Fruit fly (Drosophila melanogaster) whole organism, embryonic: ENCODE results near the gene RpL13.

ENCODE experiments used
- Asciz ChIP-seq: fragments of 200-800 bp; sonication (Bioruptor generic); optimal IDR thresholded peaks from 2 replicates; lab custom pipeline; 2017; ENCODE audit warnings: missing biosample characterization, mild to moderate bottlenecking, missing genetic modification characterization, missing genetic modification reagents
- Atf-2 ChIP-seq: fragments of 200-800 bp; sonication (Bioruptor generic); optimal IDR thresholded peaks from 2 replicates; lab custom pipeline; 2016; ENCODE audit warnings: missing biosample characterization, missing genetic modification characterization
- Blimp-1 ChIP-seq: fragments of 200-800 bp; sonication (Bioruptor generic); optimal IDR thresholded peaks from 3 replicates; lab custom pipeline; 2018; ENCODE audit warnings: missing biosample characterization, missing genetic modification characterization, mild to moderate bottlenecking, moderate library complexity, missing genetic modification reagents
- CG10147 ChIP-seq: fragments of 200-800 bp; sonication (Bioruptor generic); optimal IDR thresholded peaks from 2 replicates; lab custom pipeline; 2019; ENCODE audit warnings: missing biosample characterization, mild to moderate bottlenecking, missing genetic modification characterization, moderate library complexity
- CG12659 ChIP-seq: fragments of 200-800 bp; sonication (Bioruptor generic); optimal IDR thresholded peaks from 3 replicates; lab custom pipeline; 2017; ENCODE audit warnings: mild to moderate bottlenecking, missing biosample characterization, missing genetic modification reagents, missing genetic modification characterization
- CG12744 ChIP-seq: fragments of 200-800 bp; sonication (Bioruptor generic); optimal IDR thresholded peaks from 2 replicates; lab custom pipeline; 2016; ENCODE audit warnings: missing biosample characterization, missing genetic modification characterization
- CG13287 ChIP-seq: fragments of 200-800 bp; sonication (Bioruptor generic); IDR thresholded peaks from 2 replicates; pipeline ENCODE4 v1.3.6; 2022; ENCODE audit warnings: missing biosample characterization, missing genetic modification characterization; ENCODE audit not compliant: partially characterized antibody
- CG14667 ChIP-seq: fragments of 200-800 bp; sonication (Bioruptor generic); IDR thresholded peaks from 2 replicates; pipeline ENCODE4 v1.3.6; 2022; ENCODE audit warnings: missing biosample characterization, missing genetic modification characterization
- CG17568 ChIP-seq: fragments of 200-800 bp; sonication (Bioruptor generic); optimal IDR thresholded peaks from 2 replicates; lab custom pipeline; 2018; ENCODE audit warnings: missing biosample characterization, mild to moderate bottlenecking, missing genetic modification characterization, moderate library complexity
- CG17912 ChIP-seq: fragments of 200-800 bp; sonication (Bioruptor generic); optimal IDR thresholded peaks from 2 replicates; lab custom pipeline; 2018; ENCODE audit warnings: missing biosample characterization, mild to moderate bottlenecking, missing genetic modification characterization
- CG18599 ChIP-seq: fragments of 200-800 bp; sonication (Bioruptor generic); optimal IDR thresholded peaks from 3 replicates; lab custom pipeline; 2017; ENCODE audit warnings: missing biosample characterization, missing genetic modification characterization, mild to moderate bottlenecking, moderate library complexity, missing genetic modification reagents
- CG2116 ChIP-seq: fragments of 200-800 bp; sonication (Bioruptor generic); optimal IDR thresholded peaks from 3 replicates; lab custom pipeline; 2018; ENCODE audit warnings: missing biosample characterization, mild to moderate bottlenecking, missing genetic modification characterization
- CG32767 ChIP-seq: fragments of 200-800 bp; sonication (Bioruptor generic); IDR thresholded peaks from 2 replicates; pipeline ENCODE4 v1.3.6; 2022; ENCODE audit warnings: missing biosample characterization, missing genetic modification characterization
- CG3281 ChIP-seq: fragments of 200-800 bp; sonication (Bioruptor generic); optimal IDR thresholded peaks from 3 replicates; lab custom pipeline; 2017; ENCODE audit warnings: missing biosample characterization, mild to moderate bottlenecking, missing genetic modification characterization
- CG33557 ChIP-seq: fragments of 200-800 bp; sonication (Bioruptor generic); optimal IDR thresholded peaks from 2 replicates; lab custom pipeline; 2019; ENCODE audit warnings: missing biosample characterization, mild to moderate bottlenecking, missing genetic modification characterization, moderate library complexity
- CG34224 ChIP-seq: fragments of 200-800 bp; sonication (Bioruptor generic); IDR thresholded peaks from 3 replicates; pipeline ENCODE4 v1.3.6; 2022; ENCODE audit warnings: missing biosample characterization, missing genetic modification characterization; ENCODE audit not compliant: partially characterized antibody
- CG3995 ChIP-seq: fragments of 200-800 bp; sonication (Bioruptor generic); optimal IDR thresholded peaks from 3 replicates; lab custom pipeline; 2016; ENCODE audit warnings: missing biosample characterization, missing genetic modification characterization
- CG43689 ChIP-seq: fragments of 200-800 bp; sonication (Bioruptor generic); IDR thresholded peaks from 2 replicates; pipeline ENCODE4 v1.3.6; 2022; ENCODE audit warnings: missing biosample characterization, missing genetic modification characterization
- CG7963 ChIP-seq: fragments of 200-800 bp; sonication (Bioruptor generic); IDR thresholded peaks from 3 replicates; pipeline ENCODE4 v1.3.6; 2022; ENCODE audit warnings: missing biosample characterization, missing genetic modification characterization; ENCODE audit not compliant: partially characterized antibody
- CG8765 ChIP-seq: fragments of 200-800 bp; sonication (Bioruptor generic); IDR thresholded peaks from 2 replicates; pipeline ENCODE4 v1.3.6; 2022; ENCODE audit warnings: missing biosample characterization, missing genetic modification characterization
- CkIIα-i1 ChIP-seq: fragments of 200-800 bp; sonication (Bioruptor generic); IDR thresholded peaks from 2 replicates; pipeline ENCODE4 v1.3.6; 2022; ENCODE audit warnings: missing biosample characterization, missing genetic modification characterization
- D19B ChIP-seq: fragments of 200-800 bp; sonication (Bioruptor generic); optimal IDR thresholded peaks from 2 replicates; lab custom pipeline; 2017; ENCODE audit warnings: missing biosample characterization, mild to moderate bottlenecking, missing genetic modification characterization
- Dfd ChIP-seq, 2 experiments: fragments of >200 bp; optimal IDR thresholded peaks; 2 replicates each; lab custom pipeline; 2017; ENCODE audit warnings: missing biosample characterization in 2 of 2, missing genetic modification characterization in 2 of 2
- Ets97D ChIP-seq: fragments of 200-800 bp; sonication (Bioruptor generic); optimal IDR thresholded peaks from 3 replicates; lab custom pipeline; 2016; ENCODE audit warnings: missing biosample characterization, missing genetic modification characterization
- HLH3B ChIP-seq: fragments of 200-800 bp; sonication (Bioruptor generic); IDR thresholded peaks from 2 replicates; pipeline ENCODE4 v1.3.6; 2022; ENCODE audit warnings: missing biosample characterization, missing genetic modification characterization
- Jarid2 ChIP-seq: fragments of 200-800 bp; sonication (Bioruptor generic); optimal IDR thresholded peaks from 3 replicates; lab custom pipeline; 2017; ENCODE audit warnings: mild to moderate bottlenecking, missing biosample characterization, missing genetic modification reagents, missing genetic modification characterization
- Lpt ChIP-seq: fragments of >200 bp; optimal IDR thresholded peaks from 2 replicates; lab custom pipeline; 2018; ENCODE audit warnings: missing biosample characterization, missing genetic modification characterization
- Mad ChIP-seq: fragments of 200-800 bp; sonication (Bioruptor generic); optimal IDR thresholded peaks from 2 replicates; lab custom pipeline; 2016; ENCODE audit warnings: missing biosample characterization, missing genetic modification characterization
- Sry-δ ChIP-seq: fragments of 200-800 bp; sonication (Bioruptor generic); optimal IDR thresholded peaks from 2 replicates; lab custom pipeline; 2016; ENCODE audit warnings: missing biosample characterization, missing genetic modification characterization
- Stat92E ChIP-seq, 3 experiments: fragments of >200 bp in 2 of 3; fragments of 200-800 bp in 1 of 3; sonication (Bioruptor generic) in 1 of 3; optimal IDR thresholded peaks; 2 replicates each; lab custom pipeline; 2017 to 2019; ENCODE audit warnings: missing biosample characterization in 3 of 3, missing genetic modification characterization in 3 of 3, mild to moderate bottlenecking in 1 of 3, moderate library complexity in 1 of 3
- YL-1 ChIP-seq: fragments of 200-800 bp; sonication (Bioruptor generic); optimal IDR thresholded peaks from 3 replicates; lab custom pipeline; 2017; ENCODE audit warnings: missing biosample characterization, mild to moderate bottlenecking, missing genetic modification characterization
- ac ChIP-seq: fragments of 200-800 bp; sonication (Bioruptor generic); optimal IDR thresholded peaks from 3 replicates; lab custom pipeline; 2017; ENCODE audit warnings: missing biosample characterization, mild to moderate bottlenecking, missing genetic modification characterization
- az2 ChIP-seq: fragments of 200-800 bp; sonication (Bioruptor generic); optimal IDR thresholded peaks from 3 replicates; lab custom pipeline; 2016; ENCODE audit warnings: missing biosample characterization, missing genetic modification characterization
- crp ChIP-seq, 2 experiments: fragments of 200-800 bp; sonication (Bioruptor generic); optimal IDR thresholded peaks; 2 replicates in 1 of 2; 3 replicates in 1 of 2; lab custom pipeline; 2017; ENCODE audit warnings: missing biosample characterization in 2 of 2, missing genetic modification characterization in 2 of 2, mild to moderate bottlenecking in 1 of 2, moderate library complexity in 1 of 2
- da ChIP-seq: fragments of 200-800 bp; sonication (Bioruptor generic); optimal IDR thresholded peaks from 2 replicates; lab custom pipeline; 2016; ENCODE audit warnings: missing biosample characterization, missing genetic modification characterization
- emc ChIP-seq: fragments of 200-800 bp; sonication (Bioruptor generic); optimal IDR thresholded peaks from 2 replicates; lab custom pipeline; 2016; ENCODE audit warnings: missing biosample characterization, missing genetic modification characterization
- gt ChIP-seq: fragments of 200-800 bp; sonication (Bioruptor generic); IDR thresholded peaks from 2 replicates; pipeline ENCODE4 v1.3.6; 2022; ENCODE audit warnings: missing biosample characterization, missing genetic modification characterization
- h ChIP-seq: fragments of >200 bp; optimal IDR thresholded peaks from 2 replicates; lab custom pipeline; 2017
- hbn ChIP-seq: fragments of 200-800 bp; sonication (Bioruptor generic); IDR thresholded peaks from 2 replicates; pipeline ENCODE4 v1.3.6; 2022; ENCODE audit warnings: missing biosample characterization, missing genetic modification characterization; ENCODE audit not compliant: partially characterized antibody
- jigr1 ChIP-seq: fragments of 200-800 bp; sonication (Bioruptor generic); IDR thresholded peaks from 3 replicates; pipeline ENCODE4 v1.3.6; 2022; ENCODE audit warnings: missing biosample characterization, missing genetic modification characterization
- jing ChIP-seq: fragments of 200-800 bp; sonication (Bioruptor generic); optimal IDR thresholded peaks from 2 replicates; lab custom pipeline; 2018; ENCODE audit warnings: missing biosample characterization, mild to moderate bottlenecking, missing genetic modification characterization
- klu ChIP-seq: fragments of 200-800 bp; sonication (Bioruptor generic); IDR thresholded peaks from 2 replicates; pipeline ENCODE4 v1.3.6; 2022; ENCODE audit warnings: missing biosample characterization, missing genetic modification characterization
- mirr ChIP-seq: fragments of 200-800 bp; sonication (Bioruptor generic); optimal IDR thresholded peaks from 3 replicates; lab custom pipeline; 2018; ENCODE audit warnings: missing biosample characterization, mild to moderate bottlenecking, missing genetic modification characterization
- onecut ChIP-seq: fragments of 200-800 bp; sonication (Bioruptor generic); IDR thresholded peaks from 2 replicates; pipeline ENCODE4 v1.3.6; 2022; ENCODE audit warnings: missing biosample characterization, missing genetic modification characterization
- rib ChIP-seq: fragments of 200-800 bp; sonication (Bioruptor generic); IDR thresholded peaks from 2 replicates; pipeline ENCODE4 v1.3.6; 2022; ENCODE audit warnings: missing biosample characterization, missing genetic modification characterization
- row ChIP-seq: fragments of 200-800 bp; sonication (Bioruptor generic); IDR thresholded peaks from 3 replicates; pipeline ENCODE4 v1.3.6; 2022; ENCODE audit warnings: missing biosample characterization, missing genetic modification characterization
- schlank ChIP-seq: fragments of 200-800 bp; sonication (Bioruptor generic); optimal IDR thresholded peaks from 2 replicates; lab custom pipeline; 2018; ENCODE audit warnings: missing biosample characterization, mild to moderate bottlenecking, missing genetic modification characterization
- sob ChIP-seq: fragments of 200-800 bp; sonication (Bioruptor generic); IDR thresholded peaks from 2 replicates; pipeline ENCODE4 v1.3.6; 2022; ENCODE audit warnings: missing biosample characterization, missing genetic modification characterization
- twi ChIP-seq: fragments of 200-800 bp; optimal IDR thresholded peaks from 2 replicates; lab custom pipeline; 2019; ENCODE audit warnings: missing biosample characterization, mild to moderate bottlenecking, missing genetic modification characterization, moderate library complexity
- wdn ChIP-seq: fragments of 200-800 bp; sonication (Bioruptor generic); IDR thresholded peaks from 2 replicates; pipeline ENCODE4 v1.3.6; 2022; ENCODE audit warnings: missing biosample characterization, missing genetic modification characterization

The RpL13 gene

DNA sequence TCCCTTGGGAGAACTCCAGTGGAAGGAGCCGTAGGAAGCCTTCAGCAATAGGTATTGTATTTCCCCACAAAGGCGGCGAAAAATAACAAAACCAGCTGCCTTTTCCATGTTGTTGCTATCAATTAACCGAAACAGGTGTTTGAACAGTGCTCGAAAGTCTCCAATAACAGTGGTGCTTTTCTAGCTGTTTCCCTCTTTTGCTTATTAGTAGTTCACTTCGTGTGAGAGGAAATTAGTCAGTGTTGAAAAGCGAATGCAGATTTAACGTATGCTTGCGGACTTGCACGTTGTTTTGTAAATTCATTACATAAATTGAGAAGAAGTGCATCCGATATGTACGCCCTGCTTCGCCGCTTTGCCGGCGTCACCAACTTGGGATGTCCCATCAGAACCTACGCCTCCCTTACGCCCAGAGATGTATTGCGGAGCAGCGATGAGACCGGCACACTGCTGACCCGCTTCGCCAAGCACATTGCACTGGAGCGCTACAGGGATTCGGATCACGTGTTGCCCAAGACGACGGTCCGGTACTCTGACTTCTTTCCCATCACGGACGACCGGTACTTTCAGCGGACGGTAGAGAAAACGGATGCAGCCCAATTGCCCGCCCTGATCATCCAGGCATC is 28.4 kb upstream of the RpL13 start, which contains the start of the genes Datp and CG4619 (continued):
- TF ChIP-seq CG2116 (GFP tag; lab: Kevin White, UChicago) (peak; percentile 29), schlank (tag; lab: Kevin White, UChicago) (no peak), CkIIα-i1 (no peak), CG18599 (GFP tag; lab: Kevin White, UChicago) (peak; percentile 72), Mad (GFP tag; lab: Kevin White, UChicago) (peak; percentile 14), CG3281 (GFP tag; lab: Kevin White, UChicago) (peak; percentile 32), CG12744 (no peak), HLH3B (GFP tag; lab: Robert Waterston, UW) (0 out of 2 replicates have a peak, but pooled peaks have one; percentile 25), D19B (GFP tag; lab: Kevin White, UChicago) (no peak), hbn (GFP tag; lab: Robert Waterston, UW) (no peak), Ets97D (peak; percentile 51), Jarid2 (peak; percentile 6), CG8765 (GFP tag; lab: Robert Waterston, UW) (no peak), CG14667 (no peak), CG12659 (peak; percentile 44), da (peak; percentile 49), YL-1 (GFP tag; lab: Kevin White, UChicago) (peak; percentile 68), CG10147 (GFP tag; lab: Kevin White, UChicago) (no peak), h (lab: Kevin White, UChicago) (no peak), CG32767 (GFP tag; lab: Robert Waterston, UW) (no peak), gt (GFP tag; lab: Robert Waterston, UW) (no peak), Stat92E (GFP tag; optimal IDR thresholded peaks at IDR 0.05; lab: Kevin White, UChicago) (no peak), sob (peak; percentile 87), Atf-2 (GFP tag; lab: Kevin White, UChicago) (no peak), az2 (GFP tag; lab: Kevin White, UChicago) (no peak), CG7963 (GFP tag; lab: Robert Waterston, UW) (no peak; the same call in 2 of the 3 replicates), Lpt (GFP tag; lab: Kevin White, UChicago) (no peak), Dfd (GFP tag; optimal IDR thresholded peaks at IDR 0.05; lab: Kevin White, UChicago) (no peak), CG34224 (peak; percentile 43; the same call in 1 of the 3 replicates), CG17912 (GFP tag; lab: Kevin White, UChicago) (peak; percentile 56), Sry-δ (GFP tag; lab: Kevin White, UChicago) (peak; percentile 30), row (GFP tag; lab: Robert Waterston, UW) (peak; percentile 61), mirr (GFP tag; lab: Kevin White, UChicago) (peak; percentile 53), CG17568 (GFP tag; lab: Kevin White, UChicago) (no peak), emc (GFP tag; lab: Kevin White, UChicago) (peak; percentile 38), jing (GFP tag; lab: Kevin White, UChicago) (no peak), CG13287 (GFP tag; lab: Robert Waterston, UW) (peak; percentile 26; the same call in 1 of the 2 replicates), CG33557 (GFP tag; lab: Kevin White, UChicago) (no peak), ac (GFP tag; lab: Kevin White, UChicago) (no peak), CG43689 (GFP tag; lab: Robert Waterston, UW) (no peak), onecut (no peak), wdn (0 out of 2 replicates have a peak, but pooled peaks have one; percentile 20), jigr1 (GFP tag; lab: Robert Waterston, UW) (no peak), twi (tag; lab: Kevin White, UChicago) (no peak), Blimp-1 (no peak), CG3995 (GFP tag; lab: Kevin White, UChicago) (peak; percentile 36), Asciz (no peak), rib (GFP tag; lab: Robert Waterston, UW) (no peak), klu (GFP tag; lab: Robert Waterston, UW) (no peak), crp (GFP tag; optimal IDR thresholded peaks at IDR 0.05; lab: Kevin White, UChicago) (peak in 1 of 2 experiments; percentile 87)
